Worm (Caenorhabditis elegans) whole organism, early embryonic: ENCODE results near the gene fipr-6.

Experiments
- ama-1 ChIP-seq: fragments of 150-350 bp; optimal IDR thresholded peaks from 2 replicates; lab custom pipeline; 2014
- ceh-36 ChIP-seq: sonication (generic microtip); optimal IDR thresholded peaks from 2 replicates; lab custom pipeline; 2016; ENCODE audit warnings: missing genetic modification characterization, inconsistent platforms, missing compliant biosample characterization
- flt-1 ChIP-seq: fragments of 200-800 bp; sonication (Bioruptor generic); IDR thresholded peaks from 2 replicates; pipeline ENCODE4 v1.3.6; 2022; ENCODE audit warnings: missing genetic modification characterization, missing compliant biosample characterization
- hmbx-1 ChIP-seq: sonication (generic microtip); optimal IDR thresholded peaks from 2 replicates; lab custom pipeline; 2016; ENCODE audit warnings: mild to moderate bottlenecking, missing genetic modification characterization, missing compliant biosample characterization
- pes-1 ChIP-seq: fragments of 200-800 bp; sonication (Bioruptor generic); IDR thresholded peaks from 2 replicates; pipeline ENCODE4 v1.3.6; 2022; ENCODE audit warnings: missing genetic modification reagents, missing genetic modification characterization, missing compliant biosample characterization
- tbx-37 ChIP-seq: fragments of 200-800 bp; sonication (Bioruptor generic); conservative IDR thresholded peaks from 2 replicates; pipeline ENCODE4 v1.3.6; 2022; ENCODE audit warnings: missing genetic modification reagents, missing genetic modification characterization, missing compliant biosample characterization
- tra-4 ChIP-seq: sonication (generic microtip); optimal IDR thresholded peaks from 2 replicates; lab custom pipeline; 2017; ENCODE audit warnings: missing genetic modification characterization, missing compliant biosample characterization

- no peak for TF ChIP-seq ama-1 (lab: Kevin White, UChicago)
- no peak for TF ChIP-seq pes-1 (GFP tag; lab: Robert Waterston, UW)
- no peak for TF ChIP-seq tbx-37 (GFP tag; lab: Robert Waterston, UW)
- no peak for TF ChIP-seq tra-4
- no peak for TF ChIP-seq ceh-36 (tag; lab: Kevin White, UChicago)
- TF ChIP-seq flt-1 (GFP tag; lab: Robert Waterston, UW) = no peak
- TF ChIP-seq hmbx-1 (tag; lab: Kevin White, UChicago) = no peak
These were observed 34.0 kb downstream of the fipr-6 start for ce11 chrV:10265019-10265418.
